Worm (Caenorhabditis elegans): ENCODE results near the gene nas-17.

DNA sequence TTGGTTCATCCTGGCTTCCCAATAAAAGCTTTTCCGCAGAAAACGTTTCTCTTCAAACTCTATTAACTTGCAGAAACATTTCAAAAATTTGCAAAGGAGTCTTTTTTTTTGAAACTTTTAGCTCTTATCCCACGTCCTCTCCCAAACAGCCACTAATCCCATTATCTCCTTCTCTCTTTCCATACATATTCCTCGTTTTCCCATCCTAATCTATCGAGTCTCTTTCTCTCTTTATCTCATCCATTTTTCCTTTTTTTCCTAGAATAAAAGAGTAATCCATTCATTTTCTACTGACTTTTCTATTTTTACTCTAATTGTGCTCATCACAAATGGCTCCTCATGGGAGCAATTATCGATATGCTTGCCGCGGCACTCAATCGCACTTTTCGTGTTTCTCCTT is 30.0 kb downstream of the nas-17 start:
- TF ChIP-seq pha-4 (tag; optimal IDR thresholded peaks at IDR 0.05) = no peak
- TF ChIP-seq hlh-13 (GFP tag; optimal IDR thresholded peaks at IDR 0.05) = no peak

Data from whole organism, late embryonic.